Fruit fly (Drosophila melanogaster): ENCODE measurements around the gene CG4842.

Gene CG4842

dm6 chr3L:16327776-16328175 is 40.4 kb upstream of the CG4842 start, which contains the start of gene CG13038:
Gene CG13038, minus strand, starts transcription at chr3L:16327893.
- peak; percentile 16 for TF ChIP-seq svp (GFP tag)
- no peak for TF ChIP-seq Ets21C (GFP tag; optimal IDR thresholded peaks at IDR 0.05)
- no peak for TF ChIP-seq CG11294 (GFP tag; IDR thresholded peaks at IDR 0.05)
- TF ChIP-seq achi (GFP tag; optimal IDR thresholded peaks at IDR 0.05) = no peak
- TF ChIP-seq eg (GFP tag; IDR thresholded peaks at IDR 0.05) = peak; percentile 48
- TF ChIP-seq ss (GFP tag; optimal IDR thresholded peaks at IDR 0.05) = peak in 1 of 2 experiments; percentile 15
- TF ChIP-seq dac (GFP tag; optimal IDR thresholded peaks at IDR 0.05) = no peak
- TF ChIP-seq CG6163 (GFP tag; IDR thresholded peaks at IDR 0.05) = 0 out of 3 replicates have a peak, but pooled peaks have one; percentile 27
- TF ChIP-seq Gug (GFP tag; IDR thresholded peaks at IDR 0.05) = no peak

- TF ChIP-seq Hr38 (GFP tag; optimal IDR thresholded peaks at IDR 0.05) (peak; percentile 5), net (GFP tag; optimal IDR thresholded peaks at IDR 0.05) (peak; percentile 72), svp (GFP tag) (no peak), spab (GFP tag; optimal IDR thresholded peaks at IDR 0.05) (no peak), fd85E (GFP tag; optimal IDR thresholded peaks at IDR 0.05) (no peak), CG6792 (GFP tag; optimal IDR thresholded peaks at IDR 0.05) (peak; percentile 21), Hr39 (GFP tag; optimal IDR thresholded peaks at IDR 0.05) (no peak), fd59A (GFP tag; optimal IDR thresholded peaks at IDR 0.05) (peak; percentile 61), CG31627 (GFP tag; optimal IDR thresholded peaks at IDR 0.05) (no peak), CG11762 (GFP tag; optimal IDR thresholded peaks at IDR 0.05; ENCODE audit: insufficient read depth) (peak; percentile 43), Gug (GFP tag; IDR thresholded peaks at IDR 0.05) (peak; percentile 32; the same call in 1 of the 2 replicates), CG8319 (GFP tag; optimal IDR thresholded peaks at IDR 0.05) (no peak), CG11294 (GFP tag; IDR thresholded peaks at IDR 0.05) (peak; percentile 48; the same call in 1 of the 2 replicates), OdsH (GFP tag; optimal IDR thresholded peaks at IDR 0.05) (peak; percentile 55), lz (GFP tag; optimal IDR thresholded peaks at IDR 0.05) (no peak), Eip78C (GFP tag) (peak; percentile 70), CG4318 (GFP tag; optimal IDR thresholded peaks at IDR 0.05) (peak; percentile 78), CG11902 (GFP tag; optimal IDR thresholded peaks at IDR 0.05) (no peak), CG16779 (tag; optimal IDR thresholded peaks at IDR 0.05) (peak; percentile 10), CG10669 (GFP tag; optimal IDR thresholded peaks at IDR 0.05) (peak; percentile 62), CG3032 (tag; optimal IDR thresholded peaks at IDR 0.05) (peak; percentile 32), pdm3 (GFP tag; optimal IDR thresholded peaks at IDR 0.05) (peak; percentile 73), CG6854 (GFP tag; optimal IDR thresholded peaks at IDR 0.05) (no peak), CG6808 (GFP tag; optimal IDR thresholded peaks at IDR 0.05) (peak; percentile 40), eg (GFP tag; IDR thresholded peaks at IDR 0.05) (peak; percentile 23; the same call in 1 of the 3 replicates), CG9139 (GFP tag; optimal IDR thresholded peaks at IDR 0.05) (no peak), Sox14 (GFP tag; optimal IDR thresholded peaks at IDR 0.05) (peak; percentile 39), Ets21C (GFP tag; optimal IDR thresholded peaks at IDR 0.05) (no peak), achi (GFP tag; optimal IDR thresholded peaks at IDR 0.05) (peak; percentile 61), Eip93F (GFP tag; optimal IDR thresholded peaks at IDR 0.05) (no peak), esn (GFP tag; optimal IDR thresholded peaks at IDR 0.05) (no peak), Ets96B (tag; optimal IDR thresholded peaks at IDR 0.05) (peak; percentile 71), dac (GFP tag; optimal IDR thresholded peaks at IDR 0.05) (peak; percentile 35), CG7368 (GFP tag; optimal IDR thresholded peaks at IDR 0.05) (no peak), Sox15 (GFP tag; optimal IDR thresholded peaks at IDR 0.05) (no peak), CG3919 (GFP tag; optimal IDR thresholded peaks at IDR 0.05) (peak; percentile 44), acj6 (GFP tag; optimal IDR thresholded peaks at IDR 0.05) (peak; percentile 50), Lpt (GFP tag; optimal IDR thresholded peaks at IDR 0.05) (peak; percentile 65), salr (GFP tag; optimal IDR thresholded peaks at IDR 0.05) (peak; percentile 42 to 64), Blimp-1 (GFP tag; optimal IDR thresholded peaks at IDR 0.05) (no peak), CG34406 (GFP tag; optimal IDR thresholded peaks at IDR 0.05) (no peak), cyc (GFP tag; optimal IDR thresholded peaks at IDR 0.05) (no peak), CG1621 (tag; optimal IDR thresholded peaks at IDR 0.05) (peak; percentile 15), CG8632 (GFP tag; optimal IDR thresholded peaks at IDR 0.05) (peak; percentile 4), Sox102F (GFP tag; optimal IDR thresholded peaks at IDR 0.05) (no peak), fkh (GFP tag; optimal IDR thresholded peaks at IDR 0.05) (peak; percentile 67)
Observed at dm6 chr3L:16328207-16328891, 39.8 kb upstream of the CG4842 start, which contains the start of gene CG13058. Gene CG13058, plus strand, starts transcription at chr3L:16328841.
